Fruit fly (Drosophila melanogaster) whole organism, wandering third instar larva: ENCODE results near the gene CG11686.

Experiments
- Abd-B ChIP-seq: fragments of >200 bp; optimal IDR thresholded peaks from 2 replicates; lab custom pipeline; 2017; ENCODE audit warnings: missing biosample characterization, missing genetic modification characterization
- Jra ChIP-seq: sonication (Bioruptor generic); optimal IDR thresholded peaks from 2 replicates; lab custom pipeline; 2016; ENCODE audit warnings: missing biosample characterization, missing genetic modification characterization
- OdsH ChIP-seq: fragments of 200-800 bp; sonication (Bioruptor generic); optimal IDR thresholded peaks from 2 replicates; lab custom pipeline; 2016; ENCODE audit warnings: missing biosample characterization, mild to moderate bottlenecking, missing genetic modification characterization
- psq ChIP-seq: fragments of 200-800 bp; sonication (Bioruptor generic); optimal IDR thresholded peaks from 3 replicates; lab custom pipeline; 2017; ENCODE audit warnings: missing biosample characterization, mild to moderate bottlenecking, missing genetic modification characterization, moderate library complexity

dm6 chr3R:13215100-13215499 is 45.1 kb upstream of the CG11686 start:
- TF ChIP-seq Jra (no peak), OdsH (GFP tag; lab: Kevin White, UChicago) (no peak), psq (GFP tag; lab: Kevin White, UChicago) (no peak), Abd-B (GFP tag; lab: Kevin White, UChicago) (no peak)
